Worm (Caenorhabditis elegans) whole organism, L2 larva: ENCODE measurements around the gene ZK1320.11.

Experiments
- ceh-16 ChIP-seq: fragments of 150-350 bp; optimal IDR thresholded peaks from 2 replicates; lab custom pipeline; 2014; ENCODE audit warnings: missing biosample characterization, missing genetic modification characterization
- egl-27 ChIP-seq: sonication (generic microtip); optimal IDR thresholded peaks from 3 replicates; lab custom pipeline; 2017; ENCODE audit warnings: missing biosample characterization, missing genetic modification reagents, missing genetic modification characterization
- elt-1 ChIP-seq: fragments of 150-350 bp; optimal IDR thresholded peaks from 2 replicates; lab custom pipeline; 2014; ENCODE audit warnings: missing biosample characterization, missing genetic modification characterization
- sem-4 ChIP-seq: fragments of 150-350 bp; optimal IDR thresholded peaks from 2 replicates; lab custom pipeline; 2014; ENCODE audit warnings: missing biosample characterization, missing genetic modification reagents, missing genetic modification characterization
- ztf-1 ChIP-seq: fragments of 200-800 bp; sonication (Bioruptor generic); conservative IDR thresholded peaks from 2 replicates; pipeline ENCODE4 v1.3.6; 2022; ENCODE audit warnings: missing genetic modification characterization, missing compliant biosample characterization

DNA sequence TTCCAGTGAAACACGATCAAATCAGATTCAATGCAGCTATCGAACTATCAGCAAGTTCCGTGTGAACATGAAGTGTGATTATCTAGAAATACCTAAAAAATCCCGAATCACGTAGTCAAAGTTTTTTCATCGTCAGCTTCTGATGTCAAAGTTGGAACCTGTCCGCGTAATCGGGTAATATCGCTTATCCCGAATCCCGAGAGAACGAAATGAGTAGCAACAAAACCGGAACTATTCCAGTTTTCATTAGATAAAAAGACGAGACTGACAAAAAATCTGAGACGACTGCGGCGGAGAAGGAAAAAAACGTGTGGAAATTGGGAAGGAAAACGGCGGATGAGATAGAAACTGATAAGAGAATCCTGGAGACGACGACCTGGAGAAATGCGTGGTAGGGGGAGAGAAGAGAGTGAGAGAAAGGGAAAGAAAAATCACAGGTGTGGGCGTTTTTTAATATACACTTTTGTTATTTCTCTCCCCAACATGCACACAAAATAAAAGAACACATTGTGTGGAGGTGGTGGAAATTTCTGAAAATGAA, 47.4 kb upstream of the ZK1320.11 start:
- TF ChIP-seq ztf-1 (GFP tag; lab: Robert Waterston, UW) (no peak), sem-4 (tag; lab: Kevin White, UChicago) (no peak), ceh-16 (tag; lab: Kevin White, UChicago) (no peak), egl-27 (tag; lab: Kevin White, UChicago) (no peak), elt-1 (no peak)
